Worm (Caenorhabditis elegans) whole organism, young adult: ENCODE data around the gene F25B5.3.
A peak's percentile ranks its signal among the peaks of the same experiment; 100 is the strongest.

Experiments
- K12H6.12 ChIP-seq: fragments of 200-800 bp; sonication (Bioruptor generic); optimal IDR thresholded peaks from 2 replicates; lab custom pipeline; 2018; ENCODE audit warnings: mild to moderate bottlenecking, missing genetic modification characterization, missing compliant biosample characterization
- Y53F4B.3 ChIP-seq: fragments of 200-800 bp; sonication (Bioruptor generic); IDR thresholded peaks from 2 replicates; pipeline ENCODE4 v1.3.6; 2022; ENCODE audit warnings: missing genetic modification reagents, missing genetic modification characterization, missing compliant biosample characterization
- aptf-2 ChIP-seq: fragments of 200-800 bp; sonication (Bioruptor generic); conservative IDR thresholded peaks from 2 replicates; pipeline ENCODE4 v1.3.6; 2022; ENCODE audit warnings: missing genetic modification reagents, missing genetic modification characterization, missing compliant biosample characterization
- attf-6 ChIP-seq: fragments of 200-800 bp; sonication (Bioruptor generic); IDR thresholded peaks from 2 replicates; pipeline ENCODE4 v1.3.6; 2022; ENCODE audit warnings: missing genetic modification reagents, missing genetic modification characterization, missing compliant biosample characterization
- ccch-3 ChIP-seq: fragments of 200-800 bp; sonication (Bioruptor generic); optimal IDR thresholded peaks from 2 replicates; lab custom pipeline; 2018; ENCODE audit warnings: mild to moderate bottlenecking, missing genetic modification characterization, missing compliant biosample characterization
- cebp-1 ChIP-seq, 2 experiments: fragments of 200-800 bp in 1 of 2; sonication (Bioruptor generic) in 1 of 2; sonication (generic microtip) in 1 of 2; IDR thresholded peaks in 1 of 2; optimal IDR thresholded peaks in 1 of 2; 2 replicates each; pipeline versions ENCODE4 v1.3.6 to Lab custom; 2017 to 2022; ENCODE audit warnings: missing compliant biosample characterization in 2 of 2, missing genetic modification characterization in 2 of 2, mild to moderate bottlenecking in 1 of 2, missing genetic modification reagents in 1 of 2, moderate library complexity in 1 of 2
- cebp-2 ChIP-seq: fragments of 200-800 bp; sonication (Bioruptor generic); IDR thresholded peaks from 2 replicates; pipeline ENCODE4 v1.3.6; 2022; ENCODE audit warnings: missing genetic modification characterization, missing compliant biosample characterization
- ceh-79 ChIP-seq: sonication (generic microtip); optimal IDR thresholded peaks from 2 replicates; lab custom pipeline; 2017; ENCODE audit warnings: mild to moderate bottlenecking, missing genetic modification characterization, missing compliant biosample characterization
- ceh-91 ChIP-seq: fragments of 200-800 bp; sonication (Bioruptor generic); IDR thresholded peaks from 2 replicates; pipeline ENCODE4 v1.3.6; 2022; ENCODE audit warnings: missing genetic modification reagents, missing genetic modification characterization, missing compliant biosample characterization
- dox-1 ChIP-seq: fragments of 200-800 bp; sonication (Bioruptor generic); IDR thresholded peaks from 2 replicates; pipeline ENCODE4 v1.3.6; 2022; ENCODE audit warnings: missing genetic modification reagents, missing genetic modification characterization, missing compliant biosample characterization
- efl-1 ChIP-seq: fragments of 150-350 bp; optimal IDR thresholded peaks from 2 replicates; lab custom pipeline; 2014; ENCODE audit warnings: missing biosample characterization, missing genetic modification reagents, missing genetic modification characterization
- ekl-4 ChIP-seq: fragments of 200-800 bp; sonication (Bioruptor generic); IDR thresholded peaks from 2 replicates; pipeline ENCODE4 v1.3.6; 2022; ENCODE audit warnings: missing genetic modification reagents, missing genetic modification characterization, missing compliant biosample characterization
- hsf-1 ChIP-seq: fragments of 200-800 bp; sonication (Bioruptor generic); IDR thresholded peaks from 2 replicates; pipeline ENCODE4 v1.3.6; 2022; ENCODE audit warnings: missing genetic modification reagents, missing genetic modification characterization, missing compliant biosample characterization
- lin-40 ChIP-seq: sonication (generic microtip); optimal IDR thresholded peaks from 2 replicates; lab custom pipeline; 2016; ENCODE audit warnings: missing genetic modification characterization, mild to moderate bottlenecking, missing compliant biosample characterization, missing genotype, missing genetic modification reagents
- lsl-1 ChIP-seq: fragments of 200-800 bp; sonication (Bioruptor generic); optimal IDR thresholded peaks from 2 replicates; lab custom pipeline; 2018; ENCODE audit warnings: mild to moderate bottlenecking, missing genetic modification characterization, moderate library complexity, missing compliant biosample characterization
- lsy-27 ChIP-seq: sonication (generic microtip); optimal IDR thresholded peaks from 2 replicates; lab custom pipeline; 2017; ENCODE audit warnings: missing genetic modification characterization, mild to moderate bottlenecking, missing compliant biosample characterization, antibody characterized with exemption, missing genotype, borderline replicate concordance; ENCODE audit not compliant: insufficient read depth
- mes-4 ChIP-seq: sonication (generic microtip); optimal IDR thresholded peaks from 2 replicates; lab custom pipeline; 2016; ENCODE audit warnings: missing genotype, missing genetic modification characterization, missing compliant biosample characterization
- rcor-1 ChIP-seq: fragments of 200-800 bp; sonication (Bioruptor generic); IDR thresholded peaks from 2 replicates; pipeline ENCODE4 v1.3.6; 2022; ENCODE audit warnings: missing genetic modification reagents, missing genetic modification characterization, missing compliant biosample characterization
- snpc-1.1 ChIP-seq: sonication (generic microtip); optimal IDR thresholded peaks from 2 replicates; lab custom pipeline; 2017; ENCODE audit warnings: missing genetic modification characterization, mild to moderate bottlenecking, missing compliant biosample characterization, antibody characterized with exemption, moderate library complexity, missing genotype, missing genetic modification reagents; ENCODE audit not compliant: insufficient read depth
- unc-62 ChIP-seq: fragments of 150-350 bp; optimal IDR thresholded peaks from 2 replicates; lab custom pipeline; 2014; ENCODE audit warnings: missing biosample characterization, missing genetic modification reagents, missing genetic modification characterization
- zfh-2 ChIP-seq: fragments of 200-800 bp; sonication (Bioruptor generic); conservative IDR thresholded peaks from 2 replicates; pipeline ENCODE4 v1.3.6; 2022; ENCODE audit warnings: missing genetic modification reagents, missing genetic modification characterization, missing compliant biosample characterization

Gene F25B5.3

DNA sequence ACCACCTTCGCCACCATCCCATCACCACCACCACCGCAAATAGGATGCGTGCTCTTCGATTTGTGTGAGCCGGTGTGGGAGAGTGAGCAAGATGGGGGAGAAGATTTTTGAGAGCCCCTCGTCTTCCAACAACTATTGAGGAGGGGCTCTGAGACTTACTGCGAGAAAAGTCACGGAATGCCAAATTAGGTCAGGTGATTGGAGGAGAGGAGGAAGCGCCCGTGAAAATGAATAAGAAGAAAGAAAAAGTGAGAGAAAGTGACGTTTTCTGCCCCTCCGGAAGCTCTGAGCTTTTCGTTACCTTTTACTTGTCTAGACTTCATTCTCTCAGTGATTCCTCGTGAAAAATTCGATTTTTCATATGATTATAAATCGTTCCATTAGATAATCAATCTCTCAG, 50.0 kb downstream of the F25B5.3 start:
- TF ChIP-seq zfh-2 (0 out of 2 replicates have a peak, but pooled peaks have one; percentile 18), lsl-1 (GFP tag; lab: Kevin White, UChicago) (no peak)

DNA sequence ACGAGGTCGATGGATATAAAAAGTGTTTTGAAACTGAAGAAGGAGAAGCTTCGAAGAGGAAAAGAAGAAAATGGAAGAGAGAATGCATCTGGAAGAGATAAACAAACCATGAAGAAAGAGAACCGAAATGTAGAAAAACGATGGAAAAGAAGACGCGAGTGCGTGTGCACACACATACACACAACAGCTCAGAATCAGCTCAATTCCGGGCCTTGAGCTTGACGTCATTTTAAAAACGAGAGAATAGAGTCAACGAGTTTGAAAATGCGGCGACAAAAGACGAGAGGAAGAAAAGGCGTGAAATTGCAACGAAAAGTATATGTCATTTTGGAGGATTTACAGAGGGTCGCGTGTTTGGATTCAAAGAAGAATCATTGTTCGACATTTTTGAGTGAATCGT, 50.9 kb downstream of the F25B5.3 start:
- TF ChIP-seq lin-40 (tag; lab: Kevin White, UChicago) = peak; percentile 6
- TF ChIP-seq cebp-1 (GFP tag; IDR thresholded peaks at IDR 0.05; lab: Robert Waterston, UW) = no peak
- TF ChIP-seq cebp-1 (tag; optimal IDR thresholded peaks at IDR 0.05; lab: Kevin White, UChicago) = peak; percentile 34
- TF ChIP-seq ekl-4 (GFP tag; lab: Robert Waterston, UW) = no peak
- TF ChIP-seq K12H6.12 (tag; lab: Kevin White, UChicago) = peak; percentile 35
- TF ChIP-seq efl-1 (GFP tag; lab: Kevin White, UChicago) = no peak

DNA sequence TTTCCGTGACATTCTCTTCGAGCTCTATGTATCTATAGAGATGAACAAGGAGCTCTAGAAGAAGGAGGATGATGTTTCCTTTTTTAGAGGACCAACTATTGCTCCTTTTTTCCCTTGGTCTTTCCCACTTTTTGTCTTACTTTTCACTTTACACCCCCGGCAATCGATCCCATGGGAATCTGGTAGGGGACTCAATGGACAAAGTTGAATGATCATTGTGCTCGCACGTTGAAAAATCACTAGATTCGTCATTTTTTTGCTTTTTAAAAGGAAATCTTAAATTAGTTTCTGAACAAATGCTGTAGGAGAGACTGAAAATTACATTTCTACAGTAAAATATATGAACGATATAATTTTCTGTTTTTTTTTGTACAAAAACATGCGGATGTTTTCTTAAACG, 53.3 kb downstream of the F25B5.3 start:
- TF ChIP-seq ceh-91 (GFP tag; lab: Robert Waterston, UW) (no peak), ccch-3 (GFP tag; lab: Kevin White, UChicago) (no peak), unc-62 (GFP tag; lab: Kevin White, UChicago) (no peak), cebp-2 (GFP tag; lab: Robert Waterston, UW) (no peak), aptf-2 (GFP tag; lab: Robert Waterston, UW) (no peak), ekl-4 (GFP tag; lab: Robert Waterston, UW) (no peak), attf-6 (GFP tag; lab: Robert Waterston, UW) (no peak), mes-4 (tag; lab: Kevin White, UChicago) (no peak), dox-1 (no peak), lsy-27 (tag; lab: Kevin White, UChicago) (no peak), snpc-1.1 (tag; lab: Kevin White, UChicago) (no peak), Y53F4B.3 (no peak), ceh-79 (tag; lab: Kevin White, UChicago) (no peak), rcor-1 (GFP tag; lab: Robert Waterston, UW) (no peak), hsf-1 (GFP tag; lab: Robert Waterston, UW) (no peak), lin-40 (tag; lab: Kevin White, UChicago) (no peak)
- TF ChIP-seq, all 124 proteins: peak for 0
